In genomic region chrIV:6393329-6393728, ce11 we compare ENCODE assay signal across 7 worm cellular contexts.
TF ChIP-seq lines count a peak whose summit lies in the region.

No protein-coding gene starts in this region.

TF ChIP-seq in whole organism, L1 larva, 84 proteins besides CTCF, POLR2A, EP300 and RAD21 (continues in another document):
- TF ChIP-seq xbp-1 (tag; optimal IDR thresholded peaks at IDR 0.05; lab: Kevin White, UChicago) (peak; percentile 3), ces-1 (GFP tag; optimal IDR thresholded peaks at IDR 0.05; lab: Kevin White, UChicago) (no peak), ztf-4 (tag; optimal IDR thresholded peaks at IDR 0.05; lab: Kevin White, UChicago) (peak; percentile 21), ceh-82 (tag; optimal IDR thresholded peaks at IDR 0.05; lab: Kevin White, UChicago) (no peak), nhr-47 (tag; optimal IDR thresholded peaks at IDR 0.05; lab: Kevin White, UChicago) (peak; percentile 51), nhr-71 (tag; optimal IDR thresholded peaks at IDR 0.05; lab: Kevin White, UChicago) (peak; percentile 83), snu-23 (GFP tag; optimal IDR thresholded peaks at IDR 0.05; lab: Kevin White, UChicago) (peak; percentile 66), aha-1 (tag; optimal IDR thresholded peaks at IDR 0.05; lab: Kevin White, UChicago) (no peak), fos-1 (tag; optimal IDR thresholded peaks at IDR 0.05; lab: Kevin White, UChicago) (peak; percentile 62), lin-14 (GFP tag; optimal IDR thresholded peaks at IDR 0.05; lab: Kevin White, UChicago) (peak; percentile 90), fkh-8 (tag; optimal IDR thresholded peaks at IDR 0.05; lab: Kevin White, UChicago) (peak; percentile 33), F16B12.6 (tag; optimal IDR thresholded peaks at IDR 0.05; lab: Kevin White, UChicago) (no peak), unc-86 (tag; optimal IDR thresholded peaks at IDR 0.05; lab: Kevin White, UChicago) (peak; percentile 89)

TF ChIP-seq in whole organism, L2 larva, 48 proteins besides CTCF, POLR2A, EP300 and RAD21 (continues in another document):
- TF ChIP-seq nhr-6 (tag; optimal IDR thresholded peaks at IDR 0.05; lab: Kevin White, UChicago) = peak; percentile 36
- TF ChIP-seq nhr-21 (tag; optimal IDR thresholded peaks at IDR 0.05; lab: Kevin White, UChicago) = no peak
- TF ChIP-seq nhr-25 (tag; optimal IDR thresholded peaks at IDR 0.05; lab: Kevin White, UChicago) = no peak
- peak; percentile 39 for TF ChIP-seq crh-2 (tag; optimal IDR thresholded peaks at IDR 0.05; lab: Kevin White, UChicago)
- no peak for TF ChIP-seq nhr-10 (tag; optimal IDR thresholded peaks at IDR 0.05; lab: Kevin White, UChicago)
- no peak for TF ChIP-seq nhr-237 (tag; optimal IDR thresholded peaks at IDR 0.05; lab: Kevin White, UChicago)
- no peak for TF ChIP-seq ceh-16 (tag; optimal IDR thresholded peaks at IDR 0.05; lab: Kevin White, UChicago)
- TF ChIP-seq unc-55 (GFP tag; optimal IDR thresholded peaks at IDR 0.05; lab: Kevin White, UChicago) = peak; percentile 87
- TF ChIP-seq F13H6.1 (tag; optimal IDR thresholded peaks at IDR 0.05; lab: Kevin White, UChicago) = peak; percentile 82
- TF ChIP-seq R02D3.7 (tag; optimal IDR thresholded peaks at IDR 0.05; lab: Kevin White, UChicago) = no peak
- TF ChIP-seq lin-39 (tag; optimal IDR thresholded peaks at IDR 0.05; lab: Kevin White, UChicago) = peak; percentile 70
- no peak for TF ChIP-seq nhr-12 (tag; optimal IDR thresholded peaks at IDR 0.05; lab: Kevin White, UChicago)
- TF ChIP-seq lin-13 (GFP tag; optimal IDR thresholded peaks at IDR 0.05; lab: Kevin White, UChicago) = peak; percentile 23
- TF ChIP-seq nhr-129 (tag; optimal IDR thresholded peaks at IDR 0.05; lab: Kevin White, UChicago) = peak; percentile 79

TF ChIP-seq in whole organism, L3 larva, 47 proteins besides CTCF, POLR2A, EP300 and RAD21:
- TF ChIP-seq aly-2 (tag; optimal IDR thresholded peaks at IDR 0.05; lab: Kevin White, UChicago) = no peak
- TF ChIP-seq nhr-11 (tag; optimal IDR thresholded peaks at IDR 0.05; lab: Kevin White, UChicago) = peak; percentile 73
- peak; percentile 27 for TF ChIP-seq lin-15B (tag; optimal IDR thresholded peaks at IDR 0.05; lab: Kevin White, UChicago)
- TF ChIP-seq ZK546.5 (tag; optimal IDR thresholded peaks at IDR 0.05; lab: Kevin White, UChicago) = no peak
- no peak for TF ChIP-seq fkh-10 (GFP tag; optimal IDR thresholded peaks at IDR 0.05; lab: Kevin White, UChicago)
- peak; percentile 51 for TF ChIP-seq egl-5 (tag; optimal IDR thresholded peaks at IDR 0.05; lab: Kevin White, UChicago)
- TF ChIP-seq skn-1 (tag; optimal IDR thresholded peaks at IDR 0.05; lab: Kevin White, UChicago) = peak; percentile 78
- TF ChIP-seq nfya-1 (tag; optimal IDR thresholded peaks at IDR 0.05; lab: Kevin White, UChicago; ENCODE audit: insufficient read depth) = peak; percentile 60
- no peak for TF ChIP-seq fos-1 (tag; optimal IDR thresholded peaks at IDR 0.05; lab: Kevin White, UChicago)
- TF ChIP-seq nhr-28 (tag; optimal IDR thresholded peaks at IDR 0.05; lab: Kevin White, UChicago) = no peak

TF ChIP-seq in whole organism, L4 larva, 104 proteins besides CTCF, POLR2A, EP300 and RAD21:
- TF ChIP-seq Y75B8A.6 (GFP tag; IDR thresholded peaks at IDR 0.05; lab: Robert Waterston, UW) (no peak), rbr-2 (tag; optimal IDR thresholded peaks at IDR 0.05; lab: Kevin White, UChicago) (no peak), hlh-30 (tag; optimal IDR thresholded peaks at IDR 0.05; lab: Kevin White, UChicago; ENCODE audit: insufficient read depth) (peak; percentile 4), ces-1 (GFP tag; optimal IDR thresholded peaks at IDR 0.05; lab: Kevin White, UChicago) (no peak), nhr-10 (tag; optimal IDR thresholded peaks at IDR 0.05; lab: Kevin White, UChicago) (no peak), unc-62 (GFP tag; optimal IDR thresholded peaks at IDR 0.05 in 1 of 2; lab: Kevin White, UChicago) (peak in 1 of 2 experiments; percentile 96), unc-62 (tag; optimal IDR thresholded peaks at IDR 0.05; lab: Kevin White, UChicago) (no peak), nhr-11 (tag; optimal IDR thresholded peaks at IDR 0.05; lab: Kevin White, UChicago) (peak; percentile 74), daf-16 (GFP tag; optimal IDR thresholded peaks at IDR 0.05; lab: Kevin White, UChicago) (peak in 1 of 2 experiments; percentile 46), daf-16 (tag; optimal IDR thresholded peaks at IDR 0.05; lab: Kevin White, UChicago) (no peak), ctbp-1 (GFP tag; IDR thresholded peaks at IDR 0.05; lab: Robert Waterston, UW) (0 out of 2 replicates have a peak, but pooled peaks have one; percentile 20)

TF ChIP-seq in whole organism, late embryonic, 69 proteins besides CTCF, POLR2A, EP300 and RAD21:
- peak; percentile 82 for TF ChIP-seq ceh-18 (tag; optimal IDR thresholded peaks at IDR 0.05; lab: Kevin White, UChicago)
- no peak for TF ChIP-seq pros-1 (tag; optimal IDR thresholded peaks at IDR 0.05; lab: Kevin White, UChicago)
- peak; percentile 27 for TF ChIP-seq nfya-1 (tag; optimal IDR thresholded peaks at IDR 0.05; lab: Kevin White, UChicago)
- peak; percentile 62 for TF ChIP-seq unc-55 (GFP tag; optimal IDR thresholded peaks at IDR 0.05; lab: Kevin White, UChicago)
TF ChIP-seq in whole organism, late embryonic: peak in this region for 3.

TF ChIP-seq in whole organism, mixed stage, embryonic, 35 proteins besides CTCF, POLR2A, EP300 and RAD21:
- TF ChIP-seq bed-3 (GFP tag; optimal IDR thresholded peaks at IDR 0.05; lab: Kevin White, UChicago) (no peak), ces-1 (GFP tag; optimal IDR thresholded peaks at IDR 0.05; lab: Kevin White, UChicago) (peak; percentile 29), sptf-1 (tag; optimal IDR thresholded peaks at IDR 0.05; lab: Kevin White, UChicago) (no peak), ceh-43 (GFP tag; optimal IDR thresholded peaks at IDR 0.05; lab: Kevin White, UChicago) (no peak), unc-39 (tag; optimal IDR thresholded peaks at IDR 0.05; lab: Kevin White, UChicago) (no peak), unc-120 (tag; optimal IDR thresholded peaks at IDR 0.05; lab: Kevin White, UChicago; ENCODE audit: poor library complexity, severe bottlenecking) (peak; percentile 90), unc-62 (GFP tag; optimal IDR thresholded peaks at IDR 0.05; lab: Kevin White, UChicago) (peak; percentile 82), elt-3 (tag; optimal IDR thresholded peaks at IDR 0.05; lab: Kevin White, UChicago) (no peak), mep-1 (tag; optimal IDR thresholded peaks at IDR 0.05; lab: Kevin White, UChicago) (no peak)

TF ChIP-seq in whole organism, young adult, 124 proteins besides CTCF, POLR2A, EP300 and RAD21:
- TF ChIP-seq K12H6.12 (tag; optimal IDR thresholded peaks at IDR 0.05; lab: Kevin White, UChicago) (peak; percentile 30), hsf-1 (GFP tag; IDR thresholded peaks at IDR 0.05; lab: Robert Waterston, UW) (no peak)
